Worm (Caenorhabditis elegans): ENCODE data around the gene R08C7.8.

R08C7.8 gene

ce11 chrIV:4434441-4435084 lies at the start of gene R08C7.8, which contains the start of gene R08C7.4:
TSS of gene R08C7.8 (minus strand) at chrIV:4434541.
TSS of gene R08C7.4 (plus strand) at chrIV:4435034.
- TF ChIP-seq gei-17 (GFP tag; optimal IDR thresholded peaks at IDR 0.05) (no peak), F49E8.2 (tag; optimal IDR thresholded peaks at IDR 0.05; ENCODE audit: insufficient read depth) (no peak), F33H1.4 (GFP tag; IDR thresholded peaks at IDR 0.05) (no peak), F57A8.1 (GFP tag; optimal IDR thresholded peaks at IDR 0.05) (no peak), snpc-1.1 (tag; optimal IDR thresholded peaks at IDR 0.05; ENCODE audit: insufficient read depth) (no peak)

DNA sequence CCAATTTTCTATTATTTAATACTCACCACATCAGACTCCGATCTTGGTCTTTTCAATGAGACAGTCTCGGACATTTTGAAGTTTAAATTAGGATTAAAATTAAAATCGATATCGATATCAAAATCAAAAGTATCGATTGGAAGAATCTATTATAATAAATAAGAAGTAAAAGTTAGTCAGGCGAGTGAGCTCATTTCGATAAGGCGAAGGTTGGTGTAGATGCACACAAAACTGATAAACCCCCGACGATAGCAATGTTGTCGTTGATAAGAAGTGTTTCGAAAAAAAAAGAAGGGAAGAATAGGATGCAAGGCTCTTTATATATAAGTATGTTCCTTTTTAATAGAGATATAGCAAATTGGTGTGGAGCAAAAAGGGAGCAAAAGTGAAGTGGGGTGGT lies 48.2 kb upstream of the R08C7.8 start, which contains the start of gene M01H9.4:
M01H9.4 (minus strand) TSS at position 379 of the 400 bp plus-strand sequence.
- peak; percentile 83 for TF ChIP-seq nhr-80 (tag; optimal IDR thresholded peaks at IDR 0.05)
- TF ChIP-seq lin-40 (tag; optimal IDR thresholded peaks at IDR 0.05) = no peak

DNA sequence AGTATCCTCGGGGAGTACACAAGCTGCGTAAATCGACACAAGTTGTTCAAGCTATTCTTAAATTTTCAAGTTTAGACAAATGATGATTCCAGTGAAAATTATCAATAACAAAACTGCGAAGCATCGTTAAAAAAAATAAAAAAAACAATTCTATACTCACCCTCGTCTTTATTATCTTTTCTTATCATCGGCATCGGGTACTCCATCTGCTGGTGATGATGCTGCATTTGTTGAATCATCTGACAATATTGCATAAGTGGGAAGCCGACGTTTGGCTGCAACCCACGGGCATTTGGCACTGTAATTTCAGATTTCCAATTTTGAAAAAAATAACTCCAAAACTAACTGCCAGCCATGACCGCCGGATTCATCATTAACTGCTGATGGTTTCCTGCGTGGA lies 47.0 kb upstream of the R08C7.8 start:
- peak; percentile 10 for TF ChIP-seq nhr-80 (tag; optimal IDR thresholded peaks at IDR 0.05)
- no peak for TF ChIP-seq cebp-2 (GFP tag; IDR thresholded peaks at IDR 0.05)

ce11 chrIV:4480027-4480426 lies 45.7 kb upstream of the R08C7.8 start, which contains the start of gene M01H9.10:
TSS of gene M01H9.10 (minus strand) at chrIV:4480127.
- TF ChIP-seq athp-1 (tag; optimal IDR thresholded peaks at IDR 0.05) (no peak), Y56A3A.18 (GFP tag; IDR thresholded peaks at IDR 0.05) (no peak), let-526 (GFP tag; IDR thresholded peaks at IDR 0.05) (no peak), ceh-79 (tag; optimal IDR thresholded peaks at IDR 0.05) (no peak), ccch-3 (GFP tag; optimal IDR thresholded peaks at IDR 0.05) (no peak), let-607 (tag; optimal IDR thresholded peaks at IDR 0.05) (no peak), lsl-1 (GFP tag; optimal IDR thresholded peaks at IDR 0.05) (no peak), zfh-2 (GFP tag; conservative IDR thresholded peaks at IDR 0.05) (no peak), mcd-1 (GFP tag; IDR thresholded peaks at IDR 0.05) (no peak), dox-1 (GFP tag; IDR thresholded peaks at IDR 0.05) (no peak), D2030.7 (GFP tag; IDR thresholded peaks at IDR 0.05) (no peak), akir-1 (GFP tag; optimal IDR thresholded peaks at IDR 0.05) (no peak), snpc-1.3 (tag; optimal IDR thresholded peaks at IDR 0.05; ENCODE audit: insufficient read depth) (no peak)

- TF ChIP-seq D2030.7 (GFP tag; IDR thresholded peaks at IDR 0.05) = no peak
- peak; percentile 6 for TF ChIP-seq nhr-80 (tag; optimal IDR thresholded peaks at IDR 0.05)
- peak; percentile 7 for TF ChIP-seq F22D6.2 (tag; optimal IDR thresholded peaks at IDR 0.05)
These were observed 44.3 kb upstream of the R08C7.8 start for ce11 chrIV:4478612-4479011.

ce11 chrIV:4477009-4477471 lies 42.7 kb upstream of the R08C7.8 start, which contains the start of gene M01H9.3:
TSS of gene M01H9.3 (minus strand) at chrIV:4477059.
- TF ChIP-seq F52B5.7 (tag; optimal IDR thresholded peaks at IDR 0.05) (no peak), lir-1 (GFP tag; conservative IDR thresholded peaks at IDR 0.05) (no peak), nhr-120 (GFP tag; IDR thresholded peaks at IDR 0.05) (no peak), F49E8.2 (tag; optimal IDR thresholded peaks at IDR 0.05; ENCODE audit: insufficient read depth) (no peak), efl-1 (GFP tag; optimal IDR thresholded peaks at IDR 0.05) (no peak), rec-8 (tag; optimal IDR thresholded peaks at IDR 0.05) (no peak), F10E7.11 (tag; optimal IDR thresholded peaks at IDR 0.05) (no peak), attf-5 (GFP tag; optimal IDR thresholded peaks at IDR 0.05) (peak; percentile 55), cebp-1 (GFP tag; IDR thresholded peaks at IDR 0.05) (no peak), cebp-1 (tag; optimal IDR thresholded peaks at IDR 0.05) (peak; percentile 72), nhr-27 (tag; optimal IDR thresholded peaks at IDR 0.05) (no peak), dpff-1 (tag; optimal IDR thresholded peaks at IDR 0.05) (no peak), nfya-1 (tag; optimal IDR thresholded peaks at IDR 0.05; ENCODE audit: borderline replicate concordance, insufficient read depth) (no peak), madf-6 (GFP tag; IDR thresholded peaks at IDR 0.05) (no peak), egrh-3 (GFP tag; IDR thresholded peaks at IDR 0.05) (no peak), Y53G8AR.9 (GFP tag; conservative IDR thresholded peaks at IDR 0.05) (no peak), let-607 (tag; optimal IDR thresholded peaks at IDR 0.05) (no peak), snpc-1.1 (tag; optimal IDR thresholded peaks at IDR 0.05; ENCODE audit: insufficient read depth) (no peak)

Measured in whole organism, young adult.